Fruit fly (Drosophila melanogaster): ENCODE data around the gene Elys.

Elys gene

DNA sequence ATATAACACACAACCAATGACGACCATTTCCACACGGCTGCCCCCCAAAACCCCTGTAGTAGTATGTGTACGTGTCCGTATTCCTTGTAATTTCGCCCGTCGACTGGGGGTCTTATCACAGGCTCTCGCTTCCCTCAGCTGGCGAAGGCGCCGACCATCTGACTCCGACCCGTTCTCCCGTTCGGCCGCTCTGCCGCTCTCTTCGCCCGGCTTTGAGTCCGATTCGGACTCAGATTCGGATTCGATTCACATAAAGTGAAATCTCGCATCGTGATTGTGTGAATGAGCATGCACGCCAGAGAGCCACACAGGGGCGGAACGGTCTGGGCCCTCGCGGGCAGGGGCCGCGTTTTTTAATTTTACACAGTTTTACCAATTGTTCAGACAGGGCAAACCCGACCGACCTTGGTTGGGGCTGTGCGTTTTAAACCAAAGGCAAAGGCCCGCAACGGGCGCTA is 13.6 kb downstream of the Elys start (continued):
- TF ChIP-seq CHES-1-like (GFP tag; optimal IDR thresholded peaks at IDR 0.05) (no peak), dmrt11E (tag; optimal IDR thresholded peaks at IDR 0.05) (no peak), Bgb (GFP tag; IDR thresholded peaks at IDR 0.05; ENCODE audit: partially characterized antibody) (peak; percentile 80), CG4730 (GFP tag; IDR thresholded peaks at IDR 0.05) (no peak), nerfin-2 (GFP tag; IDR thresholded peaks at IDR 0.05; ENCODE audit: partially characterized antibody) (peak; percentile 54; the same call in 1 of the 2 replicates), HLHmδ (GFP tag; optimal IDR thresholded peaks at IDR 0.05) (no peak), Doc3 (GFP tag; IDR thresholded peaks at IDR 0.05; ENCODE audit: partially characterized antibody) (no peak), trh (GFP tag; optimal IDR thresholded peaks at IDR 0.05) (no peak), CG10321 (GFP tag; IDR thresholded peaks at IDR 0.05) (no peak), cwo (GFP tag; optimal IDR thresholded peaks at IDR 0.05) (no peak), bsh (GFP tag; optimal IDR thresholded peaks at IDR 0.05) (no peak), sqz (GFP tag; optimal IDR thresholded peaks at IDR 0.05) (no peak), CG8478 (optimal IDR thresholded peaks at IDR 0.05) (no peak), Nf-YB (GFP tag; optimal IDR thresholded peaks at IDR 0.05) (no peak), wdn (GFP tag; IDR thresholded peaks at IDR 0.05) (peak; percentile 29; the same call in 1 of the 2 replicates), CG34422 (GFP tag; IDR thresholded peaks at IDR 0.05) (peak; percentile 66), CG16779 (GFP tag; IDR thresholded peaks at IDR 0.05) (no peak), insv (GFP tag; optimal IDR thresholded peaks at IDR 0.05) (no peak), CG12071 (GFP tag; optimal IDR thresholded peaks at IDR 0.05) (no peak), CG6683 (GFP tag; optimal IDR thresholded peaks at IDR 0.05) (no peak), B-H1 (GFP tag; IDR thresholded peaks at IDR 0.05) (no peak), pros (GFP tag; optimal IDR thresholded peaks at IDR 0.05) (no peak), fd3F (GFP tag; optimal IDR thresholded peaks at IDR 0.05) (no peak), ase (GFP tag; IDR thresholded peaks at IDR 0.05) (no peak), bowl (GFP tag; IDR thresholded peaks at IDR 0.05) (no peak; the same call in 1 of the 2 replicates), Poxn (GFP tag; IDR thresholded peaks at IDR 0.05) (no peak), CG6689 (GFP tag; IDR thresholded peaks at IDR 0.05) (peak; percentile 53), otp (GFP tag; IDR thresholded peaks at IDR 0.05) (0 out of 3 replicates have a peak, but pooled peaks have one; percentile 22), CG6175 (GFP tag; IDR thresholded peaks at IDR 0.05) (no peak), shn (GFP tag; optimal IDR thresholded peaks at IDR 0.05) (peak; percentile 45), CG17802 (tag; optimal IDR thresholded peaks at IDR 0.05) (no peak), hth (optimal IDR thresholded peaks at IDR 0.05) (no peak), CG15269 (tag; optimal IDR thresholded peaks at IDR 0.05) (peak; percentile 11), Atf3 (GFP tag; optimal IDR thresholded peaks at IDR 0.05) (no peak), CG2875 (GFP tag; optimal IDR thresholded peaks at IDR 0.05) (no peak), Jarid2 (GFP tag; optimal IDR thresholded peaks at IDR 0.05) (no peak), YL-1 (GFP tag; optimal IDR thresholded peaks at IDR 0.05) (no peak), CG1529 (GFP tag; optimal IDR thresholded peaks at IDR 0.05) (no peak), Eip74EF (GFP tag; optimal IDR thresholded peaks at IDR 0.05) (no peak), Fer3 (tag; optimal IDR thresholded peaks at IDR 0.05) (no peak), CG6654 (GFP tag; optimal IDR thresholded peaks at IDR 0.05) (no peak), CG8924 (tag; optimal IDR thresholded peaks at IDR 0.05) (no peak), ab (GFP tag; optimal IDR thresholded peaks at IDR 0.05) (no peak), NK7.1 (GFP tag; optimal IDR thresholded peaks at IDR 0.05) (no peak), dpn (GFP tag; optimal IDR thresholded peaks at IDR 0.05) (peak; percentile 17 to 29), chm (GFP tag; IDR thresholded peaks at IDR 0.05) (peak; percentile 26; the same call in 1 of the 2 replicates), ro (GFP tag; IDR thresholded peaks at IDR 0.05) (0 out of 2 replicates have a peak, but pooled peaks have one; percentile 25), gsb-n (tag; optimal IDR thresholded peaks at IDR 0.05) (no peak), CG16815 (GFP tag; optimal IDR thresholded peaks at IDR 0.05) (peak; percentile 4), Xrp1 (GFP tag; IDR thresholded peaks at IDR 0.05) (0 out of 2 replicates have a peak, but pooled peaks have one; percentile 27), CG4282 (GFP tag; optimal IDR thresholded peaks at IDR 0.05) (no peak)

Measured in whole organism, embryonic.